Fruit fly (Drosophila melanogaster): ENCODE measurements around the gene fok.

dm6 chr2L:20065516-20065915 lies 19.4 kb downstream of the fok start, which contains the start of gene vls:
- no peak for TF ChIP-seq Lpt (GFP tag; optimal IDR thresholded peaks at IDR 0.05)
- TF ChIP-seq Gug (GFP tag; IDR thresholded peaks at IDR 0.05): no peak
- TF ChIP-seq eg (GFP tag; IDR thresholded peaks at IDR 0.05): no peak
- no peak for TF ChIP-seq Hr39 (GFP tag; optimal IDR thresholded peaks at IDR 0.05)
- no peak for TF ChIP-seq CG8119 (GFP tag; IDR thresholded peaks at IDR 0.05)
